Worm (Caenorhabditis elegans): Measurements from ENCODE around the gene srw-19.
A peak's percentile ranks its signal among the peaks of the same experiment; 100 is the strongest.

The srw-19 gene

DNA sequence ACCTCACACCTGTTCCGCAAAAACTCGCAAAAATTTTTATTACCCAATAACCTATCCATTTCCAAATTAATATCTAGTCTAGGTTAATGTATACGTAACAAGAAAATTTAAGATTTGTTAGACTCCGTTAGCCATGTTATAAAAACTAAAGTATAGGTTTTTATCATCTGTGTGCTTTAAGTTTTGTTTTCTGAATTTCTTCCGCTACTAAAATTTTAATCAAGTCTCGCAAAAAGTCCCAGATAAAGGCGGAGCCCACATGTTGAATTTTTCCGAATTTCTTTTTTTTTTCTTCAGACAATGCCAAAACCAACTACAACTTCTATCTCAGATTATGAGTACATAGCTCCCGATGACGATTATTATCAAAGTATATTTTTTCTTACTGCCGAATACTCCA, 49.0 kb downstream of the srw-19 start, which contains the start of gene srw-13:
Gene srw-13 (plus strand): TSS at position 301 of the 400 bp plus-strand sequence.
- TF ChIP-seq daf-19 (GFP tag; conservative IDR thresholded peaks at IDR 0.05) (no peak), F10B5.3 (tag; optimal IDR thresholded peaks at IDR 0.05) (no peak), aha-1 (tag) (peak; percentile 29)

DNA sequence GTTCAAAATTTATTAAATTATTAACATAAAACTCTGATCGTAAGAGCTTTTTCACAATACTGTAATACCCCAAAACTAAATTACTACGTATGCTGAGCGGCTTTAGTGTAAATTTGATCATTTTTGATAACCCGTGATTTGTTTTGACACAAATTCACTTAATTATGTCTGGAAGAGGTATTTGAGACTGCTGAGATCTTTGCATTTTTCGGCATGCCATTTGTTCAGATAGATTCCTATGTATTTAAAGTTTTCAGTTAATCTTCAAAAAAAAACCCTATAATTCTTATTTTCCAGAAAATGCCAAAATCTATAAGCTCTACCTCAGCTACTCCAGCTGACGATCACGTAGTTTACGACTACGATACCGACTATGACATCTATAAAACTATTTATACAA, 50.9 kb downstream of the srw-19 start, which contains the start of gene srw-15:
Gene srw-15 (plus strand): TSS at position 301 of the 400 bp plus-strand sequence.
- TF ChIP-seq nhr-6 (tag; optimal IDR thresholded peaks at IDR 0.05) (no peak), pqm-1 (tag; optimal IDR thresholded peaks at IDR 0.05) (no peak), ZK546.5 (tag; optimal IDR thresholded peaks at IDR 0.05) (no peak), arid-1 (GFP tag; conservative IDR thresholded peaks at IDR 0.05) (no peak), egl-27 (tag; optimal IDR thresholded peaks at IDR 0.05) (no peak)

Data from whole organism, L4 larva.